Fruit fly (Drosophila melanogaster): ENCODE measurements around the gene sdk.

- no peak for TF ChIP-seq CG6808 (GFP tag; optimal IDR thresholded peaks at IDR 0.05)
- no peak for TF ChIP-seq CG6163 (GFP tag; IDR thresholded peaks at IDR 0.05)
- TF ChIP-seq CG8319 (GFP tag; optimal IDR thresholded peaks at IDR 0.05): no peak
- TF ChIP-seq Sox102F (GFP tag; optimal IDR thresholded peaks at IDR 0.05): no peak
- no peak for TF ChIP-seq dsx (GFP tag; optimal IDR thresholded peaks at IDR 0.05; ENCODE audit: poor library complexity, severe bottlenecking)
- TF ChIP-seq Eip75B (GFP tag; optimal IDR thresholded peaks at IDR 0.05): no peak
- TF ChIP-seq Sox15 (GFP tag; optimal IDR thresholded peaks at IDR 0.05): no peak
- no peak for TF ChIP-seq CG11762 (GFP tag; optimal IDR thresholded peaks at IDR 0.05; ENCODE audit: insufficient read depth)
- no peak for TF ChIP-seq fkh (GFP tag; optimal IDR thresholded peaks at IDR 0.05)
- no peak for TF ChIP-seq ss (GFP tag; optimal IDR thresholded peaks at IDR 0.05)
- TF ChIP-seq CG10669 (GFP tag; optimal IDR thresholded peaks at IDR 0.05): no peak
- no peak for TF ChIP-seq Lpt (GFP tag; optimal IDR thresholded peaks at IDR 0.05)
- no peak for TF ChIP-seq CG8119 (GFP tag; IDR thresholded peaks at IDR 0.05)
- no peak for TF ChIP-seq Gug (GFP tag; IDR thresholded peaks at IDR 0.05)
Observed at dm6 chrX:647056-647627, 39.5 kb upstream of the sdk start, which contains the start of gene Roc1a.

All from whole organism, prepupa.